Worm (Caenorhabditis elegans) whole organism, L1 larva: ENCODE data around the gene lrch-1.

Experiments used
- C16A3.4 ChIP-seq: fragments of 150-350 bp; optimal IDR thresholded peaks from 2 replicates; lab custom pipeline; 2014; ENCODE audit warnings: missing biosample characterization, missing genetic modification characterization
- aly-2 ChIP-seq: fragments of 150-350 bp; optimal IDR thresholded peaks from 2 replicates; lab custom pipeline; 2014; ENCODE audit warnings: missing biosample characterization, missing genetic modification characterization
- ama-1 ChIP-seq: fragments of 150-350 bp; optimal IDR thresholded peaks from 2 replicates; lab custom pipeline; 2014
- ceh-88 ChIP-seq: fragments of 200-800 bp; sonication (Bioruptor generic); IDR thresholded peaks from 2 replicates; pipeline ENCODE4 v1.3.6; 2022; ENCODE audit warnings: missing genetic modification characterization, missing compliant biosample characterization
- dpl-1 ChIP-seq, 3 experiments: fragments of 150-350 bp in 2 of 3; sonication (generic microtip) in 1 of 3; optimal IDR thresholded peaks; 2 replicates each; lab custom pipeline; 2014 to 2017; ENCODE audit warnings: missing biosample characterization in 3 of 3, missing genetic modification characterization in 3 of 3, missing genetic modification reagents in 3 of 3
- lir-3 ChIP-seq: sonication (generic microtip); optimal IDR thresholded peaks from 2 replicates; lab custom pipeline; 2016; ENCODE audit warnings: mild to moderate bottlenecking, missing genetic modification characterization, moderate library complexity, missing compliant biosample characterization; ENCODE audit not compliant: poor library complexity
- mep-1 ChIP-seq: fragments of 150-350 bp; optimal IDR thresholded peaks from 2 replicates; lab custom pipeline; 2014; ENCODE audit warnings: missing biosample characterization, missing genetic modification characterization
- nhr-77 ChIP-seq: fragments of 150-350 bp; optimal IDR thresholded peaks from 2 replicates; lab custom pipeline; 2014; ENCODE audit warnings: missing biosample characterization, missing genetic modification characterization
- nhr-85 ChIP-seq: sonication (generic microtip); peaks from one replicate; lab custom pipeline; 2016; ENCODE audit warnings: missing genetic modification characterization, inconsistent platforms, missing compliant biosample characterization
- unc-130 ChIP-seq: fragments of 150-350 bp; optimal IDR thresholded peaks from 2 replicates; lab custom pipeline; 2017; ENCODE audit warnings: missing biosample characterization, missing genetic modification characterization, inconsistent platforms

ce11 chrX:6238973-6239372 is 22.5 kb upstream of the lrch-1 start, which contains the start of gene rml-3:
- TF ChIP-seq nhr-85 (tag; lab: Kevin White, UChicago): peak; percentile 25
- TF ChIP-seq C16A3.4: no peak
- TF ChIP-seq lir-3: no peak
- TF ChIP-seq dpl-1 (GFP tag; optimal IDR thresholded peaks at IDR 0.05; lab: Kevin White, UChicago): no peak
- no peak for TF ChIP-seq ama-1 (lab: Kevin White, UChicago)
- TF ChIP-seq unc-130 (tag; lab: Kevin White, UChicago): no peak
- no peak for TF ChIP-seq nhr-77 (tag; lab: Kevin White, UChicago)
- TF ChIP-seq mep-1: no peak
- no peak for TF ChIP-seq aly-2 (tag; lab: Kevin White, UChicago)
- TF ChIP-seq ceh-88 (GFP tag; lab: Robert Waterston, UW): no peak
